Fruit fly (Drosophila melanogaster) whole organism, embryonic: ENCODE data around the gene CG11279.

Experiments
- CG10267 ChIP-seq: fragments of 200-800 bp; sonication (Bioruptor generic); optimal IDR thresholded peaks from 2 replicates; lab custom pipeline; 2018; ENCODE audit warnings: missing biosample characterization, mild to moderate bottlenecking, missing genetic modification characterization, moderate library complexity
- CG11247 ChIP-seq: fragments of 200-800 bp; sonication (Bioruptor generic); IDR thresholded peaks from 2 replicates; pipeline ENCODE4 v1.3.6; 2022; ENCODE audit warnings: missing biosample characterization, missing genetic modification characterization
- CG13424 ChIP-seq: fragments of 200-800 bp; sonication (Bioruptor generic); optimal IDR thresholded peaks from 2 replicates; lab custom pipeline; 2019; ENCODE audit warnings: missing biosample characterization, mild to moderate bottlenecking, missing genetic modification characterization, moderate library complexity
- CG14667 ChIP-seq: fragments of 200-800 bp; sonication (Bioruptor generic); IDR thresholded peaks from 2 replicates; pipeline ENCODE4 v1.3.6; 2022; ENCODE audit warnings: missing biosample characterization, missing genetic modification characterization
- CG15601 ChIP-seq: fragments of 200-800 bp; sonication (Bioruptor generic); optimal IDR thresholded peaks from 3 replicates; lab custom pipeline; 2019; ENCODE audit warnings: missing biosample characterization, mild to moderate bottlenecking, missing genetic modification characterization, moderate library complexity
- CG15696 ChIP-seq: fragments of 200-800 bp; sonication (Bioruptor generic); optimal IDR thresholded peaks from 2 replicates; lab custom pipeline; 2019; ENCODE audit warnings: missing biosample characterization, mild to moderate bottlenecking, missing genetic modification characterization, moderate library complexity
- CG1603 ChIP-seq: fragments of 200-800 bp; sonication (Bioruptor generic); optimal IDR thresholded peaks from 2 replicates; lab custom pipeline; 2019; ENCODE audit warnings: missing biosample characterization, mild to moderate bottlenecking, missing genetic modification characterization, moderate library complexity
- CG16813 ChIP-seq: fragments of 200-800 bp; sonication (Bioruptor generic); IDR thresholded peaks from 3 replicates; pipeline ENCODE4 v1.3.6; 2022; ENCODE audit warnings: missing biosample characterization, missing genetic modification characterization; ENCODE audit not compliant: partially characterized antibody
- CG2712 ChIP-seq: fragments of 200-800 bp; optimal IDR thresholded peaks from 3 replicates; lab custom pipeline; 2019; ENCODE audit warnings: missing biosample characterization, mild to moderate bottlenecking, missing genetic modification characterization, moderate library complexity
- CG30020 ChIP-seq: fragments of 200-800 bp; optimal IDR thresholded peaks from 2 replicates; lab custom pipeline; 2019; ENCODE audit warnings: missing biosample characterization, mild to moderate bottlenecking, missing genetic modification characterization, moderate library complexity
- CG3838 ChIP-seq: fragments of 200-800 bp; sonication (Bioruptor generic); optimal IDR thresholded peaks from 3 replicates; lab custom pipeline; 2016; ENCODE audit warnings: missing biosample characterization, missing genetic modification characterization
- CG4617 ChIP-seq: fragments of 200-800 bp; sonication (Bioruptor generic); optimal IDR thresholded peaks from 3 replicates; lab custom pipeline; 2016; ENCODE audit warnings: missing biosample characterization, missing genetic modification characterization, borderline replicate concordance
- CG5245 ChIP-seq: fragments of 200-800 bp; sonication (Bioruptor generic); optimal IDR thresholded peaks from 3 replicates; lab custom pipeline; 2016; ENCODE audit warnings: missing biosample characterization, missing genetic modification characterization
- CG7271 ChIP-seq: fragments of 200-800 bp; sonication (Bioruptor generic); optimal IDR thresholded peaks from 2 replicates; lab custom pipeline; 2018; ENCODE audit warnings: missing biosample characterization, mild to moderate bottlenecking, missing genetic modification characterization, moderate library complexity
- CG7372 ChIP-seq: fragments of 200-800 bp; sonication (Bioruptor generic); IDR thresholded peaks from 2 replicates; pipeline ENCODE4 v1.3.6; 2022; ENCODE audit warnings: missing biosample characterization, missing genetic modification characterization
- CG7786 ChIP-seq: fragments of 200-800 bp; sonication (Bioruptor generic); optimal IDR thresholded peaks from 2 replicates; lab custom pipeline; 2016; ENCODE audit warnings: missing biosample characterization, missing genetic modification characterization
- CG9797 ChIP-seq: fragments of 200-800 bp; sonication (Bioruptor generic); optimal IDR thresholded peaks from 3 replicates; lab custom pipeline; 2018; ENCODE audit warnings: missing biosample characterization, mild to moderate bottlenecking, missing genetic modification characterization
- CrebB ChIP-seq: fragments of 200-800 bp; sonication (Bioruptor generic); optimal IDR thresholded peaks from 3 replicates; lab custom pipeline; 2018; ENCODE audit warnings: missing biosample characterization, mild to moderate bottlenecking, missing genetic modification characterization
- D19B ChIP-seq: fragments of 200-800 bp; sonication (Bioruptor generic); optimal IDR thresholded peaks from 2 replicates; lab custom pipeline; 2017; ENCODE audit warnings: missing biosample characterization, mild to moderate bottlenecking, missing genetic modification characterization
- Dip2 ChIP-seq: fragments of 200-800 bp; sonication (Bioruptor generic); IDR thresholded peaks from 2 replicates; pipeline ENCODE4 v1.3.6; 2022; ENCODE audit warnings: missing biosample characterization, missing genetic modification characterization
- Doc3 ChIP-seq: fragments of 200-800 bp; sonication (Bioruptor generic); IDR thresholded peaks from 3 replicates; pipeline ENCODE4 v1.3.6; 2022; ENCODE audit warnings: missing biosample characterization, missing genetic modification characterization; ENCODE audit not compliant: partially characterized antibody
- Dp ChIP-seq: fragments of 200-800 bp; sonication (Bioruptor generic); optimal IDR thresholded peaks from 2 replicates; lab custom pipeline; 2018; ENCODE audit warnings: missing biosample characterization, mild to moderate bottlenecking, missing genetic modification characterization, moderate library complexity
- HLH4C ChIP-seq: fragments of 200-800 bp; sonication (Bioruptor generic); IDR thresholded peaks from 3 replicates; pipeline ENCODE4 v1.3.6; 2022; ENCODE audit warnings: missing biosample characterization, missing genetic modification characterization; ENCODE audit not compliant: partially characterized antibody
- HLHmδ ChIP-seq: fragments of 200-800 bp; sonication (Bioruptor generic); optimal IDR thresholded peaks from 2 replicates; lab custom pipeline; 2018; ENCODE audit warnings: missing biosample characterization, mild to moderate bottlenecking, missing genetic modification characterization, moderate library complexity
- HmgD ChIP-seq: fragments of 200-800 bp; sonication (Bioruptor generic); optimal IDR thresholded peaks from 3 replicates; lab custom pipeline; 2016; ENCODE audit warnings: missing biosample characterization, missing genetic modification characterization
- Hr3 ChIP-seq: fragments of 200-800 bp; sonication (Bioruptor generic); optimal IDR thresholded peaks from 3 replicates; lab custom pipeline; 2016; ENCODE audit warnings: missing biosample characterization, missing genetic modification characterization
- NFAT ChIP-seq: fragments of 200-800 bp; sonication (Bioruptor generic); IDR thresholded peaks from 2 replicates; pipeline ENCODE4 v1.3.6; 2022; ENCODE audit warnings: missing biosample characterization, missing genetic modification characterization
- Spps ChIP-seq: fragments of 200-800 bp; sonication (Bioruptor generic); optimal IDR thresholded peaks from 2 replicates; lab custom pipeline; 2018; ENCODE audit warnings: missing biosample characterization, mild to moderate bottlenecking, missing genetic modification characterization
- Ssrp ChIP-seq: fragments of 200-800 bp; sonication (Bioruptor generic); optimal IDR thresholded peaks from 2 replicates; lab custom pipeline; 2018; ENCODE audit warnings: missing biosample characterization, mild to moderate bottlenecking, missing genetic modification characterization, moderate library complexity
- TFAM ChIP-seq: fragments of 200-800 bp; sonication (Bioruptor generic); optimal IDR thresholded peaks from 2 replicates; lab custom pipeline; 2017; ENCODE audit warnings: missing biosample characterization, missing genetic modification characterization, inconsistent platforms
- bsh ChIP-seq, 2 experiments: fragments of 200-800 bp; sonication (Bioruptor generic); optimal IDR thresholded peaks; 2 replicates each; lab custom pipeline; 2017 to 2018; ENCODE audit warnings: mild to moderate bottlenecking in 2 of 2, missing biosample characterization in 2 of 2, missing genetic modification characterization in 2 of 2, moderate library complexity in 1 of 2
- cato ChIP-seq: fragments of 200-800 bp; sonication (Bioruptor generic); optimal IDR thresholded peaks from 2 replicates; lab custom pipeline; 2016; ENCODE audit warnings: missing biosample characterization, missing genetic modification characterization, borderline replicate concordance
- chif ChIP-seq, 2 experiments: fragments of 200-800 bp; sonication (Bioruptor generic); optimal IDR thresholded peaks; 3 replicates each; lab custom pipeline; 2016; ENCODE audit warnings: missing biosample characterization in 2 of 2, missing genetic modification characterization in 2 of 2
- chinmo ChIP-seq: fragments of 200-800 bp; sonication (Bioruptor generic); IDR thresholded peaks from 4 replicates; pipeline ENCODE4 v1.3.6; 2022; ENCODE audit warnings: missing biosample characterization, missing genetic modification characterization; ENCODE audit not compliant: partially characterized antibody
- dan ChIP-seq: fragments of 200-800 bp; sonication (Bioruptor generic); IDR thresholded peaks from 2 replicates; pipeline ENCODE4 v1.3.6; 2022; ENCODE audit warnings: missing biosample characterization, missing genetic modification characterization
- dysf ChIP-seq: fragments of 200-800 bp; sonication (Bioruptor generic); IDR thresholded peaks from 3 replicates; pipeline ENCODE4 v1.3.6; 2022; ENCODE audit warnings: missing biosample characterization, missing genetic modification characterization
- gsb-n ChIP-seq: fragments of 200-800 bp; sonication (Bioruptor generic); optimal IDR thresholded peaks from 3 replicates; lab custom pipeline; 2018; ENCODE audit warnings: missing biosample characterization, mild to moderate bottlenecking, missing genetic modification characterization
- hth ChIP-seq: fragments of >200 bp; optimal IDR thresholded peaks from 2 replicates; lab custom pipeline; 2017; ENCODE audit warnings: inconsistent platforms
- ind ChIP-seq: fragments of 200-800 bp; sonication (Bioruptor generic); optimal IDR thresholded peaks from 3 replicates; lab custom pipeline; 2016; ENCODE audit warnings: missing biosample characterization, missing genetic modification characterization
- inv ChIP-seq: fragments of 200-800 bp; sonication (Bioruptor generic); IDR thresholded peaks from 2 replicates; pipeline ENCODE4 v1.3.6; 2022; ENCODE audit warnings: missing biosample characterization, missing genetic modification characterization; ENCODE audit not compliant: partially characterized antibody
- lab ChIP-seq: fragments of 200-800 bp; sonication (Bioruptor generic); optimal IDR thresholded peaks from 3 replicates; lab custom pipeline; 2017; ENCODE audit warnings: missing biosample characterization, missing genetic modification characterization, mild to moderate bottlenecking, moderate library complexity, missing genetic modification reagents
- mld ChIP-seq: fragments of 200-800 bp; sonication (Bioruptor generic); IDR thresholded peaks from 3 replicates; pipeline ENCODE4 v1.3.6; 2022; ENCODE audit warnings: missing biosample characterization, missing genetic modification characterization; ENCODE audit not compliant: partially characterized antibody
- nerfin-2 ChIP-seq: fragments of 200-800 bp; sonication (Bioruptor generic); IDR thresholded peaks from 2 replicates; pipeline ENCODE4 v1.3.6; 2022; ENCODE audit warnings: missing biosample characterization, missing genetic modification characterization; ENCODE audit not compliant: partially characterized antibody
- ro ChIP-seq: fragments of 200-800 bp; sonication (Bioruptor generic); IDR thresholded peaks from 2 replicates; pipeline ENCODE4 v1.3.6; 2022; ENCODE audit warnings: missing biosample characterization, missing genetic modification characterization
- row ChIP-seq: fragments of 200-800 bp; sonication (Bioruptor generic); IDR thresholded peaks from 3 replicates; pipeline ENCODE4 v1.3.6; 2022; ENCODE audit warnings: missing biosample characterization, missing genetic modification characterization
- sd ChIP-seq: fragments of 200-800 bp; sonication (Bioruptor generic); optimal IDR thresholded peaks from 3 replicates; lab custom pipeline; 2018; ENCODE audit warnings: missing biosample characterization, mild to moderate bottlenecking, missing genetic modification characterization, moderate library complexity
- seq ChIP-seq: fragments of 200-800 bp; sonication (Bioruptor generic); IDR thresholded peaks from 2 replicates; pipeline ENCODE4 v1.3.6; 2022; ENCODE audit warnings: missing biosample characterization, missing genetic modification characterization
- so ChIP-seq: fragments of 200-800 bp; sonication (Bioruptor generic); IDR thresholded peaks from 3 replicates; pipeline ENCODE4 v1.3.6; 2022; ENCODE audit warnings: missing biosample characterization, missing genetic modification characterization
- sr ChIP-seq: fragments of 200-800 bp; sonication (Bioruptor generic); IDR thresholded peaks from 3 replicates; pipeline ENCODE4 v1.3.6; 2022; ENCODE audit warnings: missing biosample characterization, missing genetic modification characterization

CG11279 gene

dm6 chr3L:13017803-13018324, 28.9 kb upstream of the CG11279 start, which contains the start of the genes mRpL20 and Icmt (continued):
- TF ChIP-seq Hr3 (GFP tag; lab: Kevin White, UChicago) (peak; percentile 94), CG5245 (GFP tag; lab: Kevin White, UChicago) (peak; percentile 40), chif (GFP tag; optimal IDR thresholded peaks at IDR 0.05; lab: Kevin White, UChicago) (peak in 1 of 2 experiments; percentile 45), CG7271 (tag; lab: Kevin White, UChicago) (peak; percentile 71), CG7786 (GFP tag; lab: Kevin White, UChicago) (peak; percentile 33), CG9797 (GFP tag; lab: Kevin White, UChicago) (no peak), CG3838 (GFP tag; lab: Kevin White, UChicago) (peak; percentile 55), ind (GFP tag; lab: Kevin White, UChicago) (peak; percentile 87), ro (GFP tag; lab: Robert Waterston, UW) (peak; percentile 94), CG15601 (peak; percentile 92), HLHmδ (GFP tag; lab: Kevin White, UChicago) (no peak), HmgD (GFP tag; lab: Kevin White, UChicago) (no peak), D19B (GFP tag; lab: Kevin White, UChicago) (peak; percentile 72), CG30020 (tag; lab: Kevin White, UChicago) (peak; percentile 71), CG2712 (tag; lab: Kevin White, UChicago) (peak; percentile 95), CrebB (tag; lab: Kevin White, UChicago) (peak; percentile 90), dan (peak; percentile 80), TFAM (no peak), CG1603 (tag; lab: Kevin White, UChicago) (peak; percentile 57), dysf (GFP tag; lab: Robert Waterston, UW) (peak; percentile 97), hth (lab: Kevin White, UChicago) (no peak), Dp (GFP tag; lab: Kevin White, UChicago) (peak; percentile 40), chinmo (GFP tag; lab: Robert Waterston, UW) (peak; percentile 86; the same call in 2 of the 4 replicates), row (GFP tag; lab: Robert Waterston, UW) (peak; percentile 99), HLH4C (GFP tag; lab: Robert Waterston, UW) (peak; percentile 93), sd (tag; lab: Kevin White, UChicago) (no peak), CG14667 (GFP tag; lab: Robert Waterston, UW) (peak; percentile 98), CG16813 (GFP tag; lab: Robert Waterston, UW) (peak; percentile 72), Ssrp (tag; lab: Kevin White, UChicago) (peak; percentile 96), CG15696 (tag; lab: Kevin White, UChicago) (peak; percentile 66), seq (GFP tag; lab: Robert Waterston, UW) (peak; percentile 92), CG11247 (peak; percentile 96), CG4617 (peak; percentile 54), cato (peak; percentile 78), Spps (tag; lab: Kevin White, UChicago) (peak; percentile 74), so (GFP tag; lab: Robert Waterston, UW) (peak; percentile 85), bsh (GFP tag; optimal IDR thresholded peaks at IDR 0.05; lab: Kevin White, UChicago) (peak; percentile 74 to 97), NFAT (GFP tag; lab: Robert Waterston, UW) (peak; percentile 93), sr (GFP tag; lab: Robert Waterston, UW) (peak; percentile 76; the same call in 2 of the 3 replicates), Dip2 (GFP tag; lab: Robert Waterston, UW) (no peak), lab (peak; percentile 91), CG10267 (tag; lab: Kevin White, UChicago) (peak; percentile 77), CG13424 (tag; lab: Kevin White, UChicago) (peak; percentile 95), mld (no peak), Doc3 (peak; percentile 72), inv (GFP tag; lab: Robert Waterston, UW) (peak; percentile 65), nerfin-2 (GFP tag; lab: Robert Waterston, UW) (peak; percentile 92), gsb-n (tag; lab: Kevin White, UChicago) (peak; percentile 96), CG7372 (peak; percentile 96)
